Worm (Caenorhabditis elegans) whole organism, L3 larva: ENCODE measurements around the gene Y67H2A.7.

Experiments
- R02D3.7 ChIP-seq: fragments of 150-350 bp; optimal IDR thresholded peaks from 2 replicates; lab custom pipeline; 2014; ENCODE audit warnings: missing biosample characterization, missing genetic modification characterization
- ZK546.5 ChIP-seq: sonication (generic microtip); optimal IDR thresholded peaks from 2 replicates; lab custom pipeline; 2017; ENCODE audit warnings: missing biosample characterization, missing genetic modification characterization
- aly-2 ChIP-seq: fragments of 150-350 bp; optimal IDR thresholded peaks from 2 replicates; lab custom pipeline; 2014; ENCODE audit warnings: missing biosample characterization, missing genetic modification characterization
- ama-1 ChIP-seq: fragments of 150-350 bp; optimal IDR thresholded peaks from 2 replicates; lab custom pipeline; 2018
- ceh-16 ChIP-seq: sonication (generic microtip); optimal IDR thresholded peaks from 2 replicates; lab custom pipeline; 2017; ENCODE audit warnings: missing biosample characterization, missing genetic modification characterization
- ceh-28 ChIP-seq: fragments of 150-350 bp; optimal IDR thresholded peaks from 2 replicates; lab custom pipeline; 2014; ENCODE audit warnings: missing biosample characterization, missing genetic modification reagents, missing genetic modification characterization
- ceh-82 ChIP-seq: fragments of 150-350 bp; optimal IDR thresholded peaks from 2 replicates; lab custom pipeline; 2014; ENCODE audit warnings: missing biosample characterization, missing genetic modification characterization
- ceh-9 ChIP-seq: sonication (generic microtip); optimal IDR thresholded peaks from 2 replicates; lab custom pipeline; 2018; ENCODE audit warnings: missing biosample characterization, missing genetic modification characterization
- daf-12 ChIP-seq: fragments of 150-350 bp; optimal IDR thresholded peaks from 2 replicates; lab custom pipeline; 2014; ENCODE audit warnings: missing biosample characterization, missing genetic modification reagents, missing genetic modification characterization
- egl-27 ChIP-seq: sonication (generic microtip); optimal IDR thresholded peaks from 4 replicates; lab custom pipeline; 2017; ENCODE audit warnings: missing biosample characterization, missing genetic modification reagents, missing genetic modification characterization
- egl-5 ChIP-seq: fragments of 150-350 bp; optimal IDR thresholded peaks from 2 replicates; lab custom pipeline; 2017; ENCODE audit warnings: missing biosample characterization, missing genetic modification reagents, missing genetic modification characterization, inconsistent platforms
- elt-1 ChIP-seq: fragments of 150-350 bp; optimal IDR thresholded peaks from 2 replicates; lab custom pipeline; 2014; ENCODE audit warnings: missing biosample characterization, missing genetic modification characterization
- elt-2 ChIP-seq: sonication (generic microtip); optimal IDR thresholded peaks from 2 replicates; lab custom pipeline; 2016; ENCODE audit warnings: missing genetic modification reagents, mild to moderate bottlenecking, missing genetic modification characterization, missing compliant biosample characterization
- elt-3 ChIP-seq, 3 experiments: fragments of 150-350 bp in 1 of 3; sonication (generic microtip) in 2 of 3; optimal IDR thresholded peaks; 2 replicates in 2 of 3; 4 replicates in 1 of 3; lab custom pipeline; 2014 to 2017; ENCODE audit warnings: missing biosample characterization in 3 of 3, missing genetic modification characterization in 3 of 3
- eor-1 ChIP-seq, 2 experiments: fragments of 150-350 bp; optimal IDR thresholded peaks; 2 replicates each; lab custom pipeline; 2014 to 2018; ENCODE audit warnings: missing biosample characterization in 2 of 2, missing genetic modification characterization in 2 of 2
- fkh-10 ChIP-seq: sonication (generic microtip); optimal IDR thresholded peaks from 2 replicates; lab custom pipeline; 2017; ENCODE audit warnings: missing biosample characterization, missing genetic modification reagents, missing genetic modification characterization
- fkh-2 ChIP-seq: fragments of 150-350 bp; optimal IDR thresholded peaks from 2 replicates; lab custom pipeline; 2014; ENCODE audit warnings: missing biosample characterization, missing genetic modification reagents, missing genetic modification characterization
- fos-1 ChIP-seq: fragments of 150-350 bp; optimal IDR thresholded peaks from 2 replicates; lab custom pipeline; 2014; ENCODE audit warnings: missing biosample characterization, missing genetic modification characterization
- hmg-11 ChIP-seq: sonication (generic microtip); optimal IDR thresholded peaks from 2 replicates; lab custom pipeline; 2016; ENCODE audit warnings: missing genetic modification characterization, missing compliant biosample characterization
- jun-1 ChIP-seq: fragments of 150-350 bp; optimal IDR thresholded peaks from 2 replicates; lab custom pipeline; 2014; ENCODE audit warnings: missing biosample characterization, missing genetic modification reagents, missing genetic modification characterization
- lin-15B ChIP-seq: fragments of 150-350 bp; optimal IDR thresholded peaks from 2 replicates; lab custom pipeline; 2014; ENCODE audit warnings: missing biosample characterization, missing genetic modification characterization
- lin-39 ChIP-seq: fragments of 150-350 bp; optimal IDR thresholded peaks from 2 replicates; lab custom pipeline; 2018; ENCODE audit warnings: missing biosample characterization, missing genetic modification reagents, missing genetic modification characterization
- lsy-12 ChIP-seq: sonication (generic microtip); optimal IDR thresholded peaks from 2 replicates; lab custom pipeline; 2016; ENCODE audit warnings: mild to moderate bottlenecking, missing genetic modification characterization, missing compliant biosample characterization
- mdl-1 ChIP-seq: fragments of 150-350 bp; optimal IDR thresholded peaks from 2 replicates; lab custom pipeline; 2014; ENCODE audit warnings: missing biosample characterization, missing genetic modification characterization
- mml-1 ChIP-seq: fragments of 150-350 bp; sonication (generic microtip); optimal IDR thresholded peaks from 3 replicates; lab custom pipeline; 2014; ENCODE audit warnings: missing biosample characterization, missing genetic modification characterization
- nfya-1 ChIP-seq: sonication (generic microtip); optimal IDR thresholded peaks from 2 replicates; lab custom pipeline; 2017; ENCODE audit warnings: missing genetic modification characterization, mild to moderate bottlenecking, missing compliant biosample characterization, antibody characterized with exemption, moderate library complexity; ENCODE audit not compliant: insufficient read depth
- nhr-11 ChIP-seq: fragments of 150-350 bp; optimal IDR thresholded peaks from 2 replicates; lab custom pipeline; 2014; ENCODE audit warnings: missing biosample characterization, missing genetic modification characterization
- nhr-12 ChIP-seq: fragments of 150-350 bp; optimal IDR thresholded peaks from 2 replicates; lab custom pipeline; 2014; ENCODE audit warnings: missing biosample characterization, missing genetic modification characterization
- nhr-23 ChIP-seq: fragments of 150-350 bp; optimal IDR thresholded peaks from 2 replicates; lab custom pipeline; 2014; ENCODE audit warnings: missing biosample characterization, missing genetic modification reagents, missing genetic modification characterization
- nhr-237 ChIP-seq: fragments of 150-350 bp; optimal IDR thresholded peaks from 2 replicates; lab custom pipeline; 2014; ENCODE audit warnings: missing biosample characterization, missing genetic modification characterization
- nhr-25 ChIP-seq: sonication (generic microtip); optimal IDR thresholded peaks from 2 replicates; lab custom pipeline; 2017; ENCODE audit warnings: missing biosample characterization, missing genetic modification characterization
- nhr-28 ChIP-seq: fragments of 150-350 bp; optimal IDR thresholded peaks from 2 replicates; lab custom pipeline; 2014; ENCODE audit warnings: missing biosample characterization, missing genetic modification characterization
- nhr-43 ChIP-seq: sonication (generic microtip); optimal IDR thresholded peaks from 2 replicates; lab custom pipeline; 2016; ENCODE audit warnings: mild to moderate bottlenecking, missing genetic modification characterization, missing compliant biosample characterization; ENCODE audit not compliant: poor library complexity, severe bottlenecking
- nhr-67 ChIP-seq: fragments of 150-350 bp; optimal IDR thresholded peaks from 2 replicates; lab custom pipeline; 2014; ENCODE audit warnings: missing biosample characterization, missing genetic modification characterization
- nhr-76 ChIP-seq: fragments of 150-350 bp; sonication (generic microtip); optimal IDR thresholded peaks from 5 replicates; lab custom pipeline; 2014; ENCODE audit warnings: missing biosample characterization, missing genetic modification characterization
- nhr-77 ChIP-seq: fragments of 150-350 bp; optimal IDR thresholded peaks from 2 replicates; lab custom pipeline; 2014; ENCODE audit warnings: missing biosample characterization, missing genetic modification characterization
- pha-4 ChIP-seq: fragments of 150-350 bp; optimal IDR thresholded peaks from 2 replicates; lab custom pipeline; 2014; ENCODE audit warnings: missing biosample characterization, missing genetic modification reagents, missing genetic modification characterization
- pqm-1 ChIP-seq: fragments of 150-350 bp; optimal IDR thresholded peaks from 2 replicates; lab custom pipeline; 2017; ENCODE audit warnings: missing biosample characterization, missing genetic modification characterization, inconsistent platforms
- sea-2 ChIP-seq: fragments of 150-350 bp; sonication (generic microtip); optimal IDR thresholded peaks from 4 replicates; lab custom pipeline; 2014; ENCODE audit warnings: missing biosample characterization, missing genetic modification reagents, missing genetic modification characterization
- skn-1 ChIP-seq: fragments of 150-350 bp; optimal IDR thresholded peaks from 2 replicates; lab custom pipeline; 2014; ENCODE audit warnings: missing biosample characterization, missing genetic modification characterization
- snpc-4 ChIP-seq: fragments of 150-350 bp; optimal IDR thresholded peaks from 2 replicates; lab custom pipeline; 2014; ENCODE audit warnings: missing biosample characterization, missing genetic modification characterization
- tbx-2 ChIP-seq: sonication (generic microtip); optimal IDR thresholded peaks from 2 replicates; lab custom pipeline; 2016; ENCODE audit warnings: mild to moderate bottlenecking, missing genetic modification characterization, missing compliant biosample characterization
- unc-39 ChIP-seq: sonication (generic microtip); optimal IDR thresholded peaks from 4 replicates; lab custom pipeline; 2017; ENCODE audit warnings: missing biosample characterization, missing genetic modification characterization
- unc-62 ChIP-seq: fragments of 150-350 bp; sonication (generic microtip); optimal IDR thresholded peaks from 4 replicates; lab custom pipeline; 2014; ENCODE audit warnings: missing biosample characterization, missing genetic modification reagents, missing genetic modification characterization
- zag-1 ChIP-seq: fragments of 150-350 bp; optimal IDR thresholded peaks from 2 replicates; lab custom pipeline; 2014; ENCODE audit warnings: missing biosample characterization, missing genetic modification characterization
- ztf-11 ChIP-seq: fragments of 150-350 bp; optimal IDR thresholded peaks from 2 replicates; lab custom pipeline; 2014; ENCODE audit warnings: missing biosample characterization, missing genetic modification characterization
- ztf-4 ChIP-seq: fragments of 150-350 bp; optimal IDR thresholded peaks from 2 replicates; lab custom pipeline; 2014; ENCODE audit warnings: missing biosample characterization, missing genetic modification characterization

Y67H2A.7 gene

ce11 chrIV:13314181-13314580 lies 10.6 kb downstream of the Y67H2A.7 start:
- TF ChIP-seq nhr-11, result no peak
- TF ChIP-seq mdl-1, result peak; percentile 3
- TF ChIP-seq pqm-1 (tag; lab: Kevin White, UChicago), result peak; percentile 96
- no peak for TF ChIP-seq unc-62 (GFP tag; lab: Kevin White, UChicago)
- peak; percentile 15 for TF ChIP-seq hmg-11
- peak; percentile 46 for TF ChIP-seq nhr-43 (tag; lab: Kevin White, UChicago)
- TF ChIP-seq elt-3 (tag; optimal IDR thresholded peaks at IDR 0.05; lab: Kevin White, UChicago), result peak in 1 of 3 experiments; percentile 46
- no peak for TF ChIP-seq sea-2 (GFP tag; lab: Kevin White, UChicago)
- peak; percentile 99 for TF ChIP-seq elt-2 (tag; lab: Kevin White, UChicago)
- peak; percentile 82 for TF ChIP-seq jun-1 (tag; lab: Kevin White, UChicago)

- TF ChIP-seq ceh-28 (tag; lab: Kevin White, UChicago), result no peak
- no peak for TF ChIP-seq egl-27
- TF ChIP-seq daf-12 (tag; lab: Kevin White, UChicago), result no peak
- no peak for TF ChIP-seq nhr-28
- TF ChIP-seq skn-1, result no peak
- TF ChIP-seq ztf-11 (tag; lab: Kevin White, UChicago), result no peak
- no peak for TF ChIP-seq lin-39 (tag; lab: Kevin White, UChicago)
- no peak for TF ChIP-seq aly-2
- TF ChIP-seq, all 47 proteins: peak for 0
Measured at ce11 chrIV:13315344-13315743, 11.8 kb downstream of the Y67H2A.7 start, which contains the start of gene fat-1. Gene fat-1, plus strand, starts transcription at chrIV:13315644.

- peak; percentile 13 for TF ChIP-seq nhr-11
- TF ChIP-seq nhr-67 (tag; lab: Kevin White, UChicago), result no peak
- peak; percentile 33 for TF ChIP-seq skn-1
- peak; percentile 86 for TF ChIP-seq nhr-76 (tag; lab: Kevin White, UChicago)
- peak; percentile 57 for TF ChIP-seq fos-1
- TF ChIP-seq nhr-28, result no peak
- TF ChIP-seq ceh-9 (tag; lab: Kevin White, UChicago), result no peak
- no peak for TF ChIP-seq nhr-77 (tag; lab: Kevin White, UChicago)
- TF ChIP-seq pqm-1 (tag; lab: Kevin White, UChicago), result peak; percentile 98
- peak; percentile 61 for TF ChIP-seq ceh-28 (tag; lab: Kevin White, UChicago)
- no peak for TF ChIP-seq unc-39 (tag; lab: Kevin White, UChicago)
- TF ChIP-seq tbx-2 (tag; lab: Kevin White, UChicago), result no peak
- no peak for TF ChIP-seq ceh-16 (tag; lab: Kevin White, UChicago)
- TF ChIP-seq sea-2 (GFP tag; lab: Kevin White, UChicago), result no peak
- TF ChIP-seq zag-1 (tag; lab: Kevin White, UChicago), result no peak
- TF ChIP-seq nhr-12 (tag; lab: Kevin White, UChicago), result no peak
- TF ChIP-seq ztf-11 (tag; lab: Kevin White, UChicago), result no peak
- TF ChIP-seq mml-1 (tag; lab: Kevin White, UChicago), result no peak
- TF ChIP-seq hmg-11, result no peak
- peak; percentile 20 for TF ChIP-seq R02D3.7 (tag; lab: Kevin White, UChicago)
- no peak for TF ChIP-seq ztf-4 (tag; lab: Kevin White, UChicago)
- no peak for TF ChIP-seq daf-12 (tag; lab: Kevin White, UChicago)
- TF ChIP-seq fkh-2, result no peak
- peak; percentile 72 for TF ChIP-seq nhr-23
- TF ChIP-seq nhr-25 (tag; lab: Kevin White, UChicago), result peak; percentile 20
- no peak for TF ChIP-seq eor-1 (tag; optimal IDR thresholded peaks at IDR 0.05; lab: Kevin White, UChicago)
- no peak for TF ChIP-seq elt-1 (tag; lab: Kevin White, UChicago)
- TF ChIP-seq elt-3 (tag; optimal IDR thresholded peaks at IDR 0.05; lab: Kevin White, UChicago), result peak; percentile 36 to 77 (median 50)
- no peak for TF ChIP-seq nhr-237 (tag; lab: Kevin White, UChicago)
- peak; percentile 27 for TF ChIP-seq lsy-12 (tag; lab: Kevin White, UChicago)
- no peak for TF ChIP-seq egl-5
- TF ChIP-seq ZK546.5 (tag; lab: Kevin White, UChicago), result no peak
- TF ChIP-seq nhr-43 (tag; lab: Kevin White, UChicago), result peak; percentile 83
- TF ChIP-seq mdl-1, result no peak
- TF ChIP-seq nfya-1, result peak; percentile 14
- no peak for TF ChIP-seq snpc-4 (tag; lab: Kevin White, UChicago)
- TF ChIP-seq lin-15B, result no peak
- no peak for TF ChIP-seq fkh-10
- peak; percentile 71 for TF ChIP-seq jun-1 (tag; lab: Kevin White, UChicago)
- TF ChIP-seq ama-1 (lab: Kevin White, UChicago), result no peak
- no peak for TF ChIP-seq ceh-82 (tag; lab: Kevin White, UChicago)
- no peak for TF ChIP-seq unc-62 (GFP tag; lab: Kevin White, UChicago)
- no peak for TF ChIP-seq lin-39 (tag; lab: Kevin White, UChicago)
- peak; percentile 98 for TF ChIP-seq elt-2 (tag; lab: Kevin White, UChicago)
- no peak for TF ChIP-seq aly-2
- peak; percentile 68 for TF ChIP-seq pha-4
- TF ChIP-seq egl-27, result no peak
Measured at ce11 chrIV:13318773-13319172, 15.2 kb downstream of the Y67H2A.7 start.
